Worm (Caenorhabditis elegans) whole organism, midembryonic: Measurements from ENCODE around the gene srxa-5.

ENCODE experiments used
- cog-1 ChIP-seq: sonication (generic microtip); optimal IDR thresholded peaks from 2 replicates; lab custom pipeline; 2016; ENCODE audit warnings: missing genetic modification characterization, missing compliant biosample characterization
- klf-2 ChIP-seq: fragments of 200-800 bp; sonication (Bioruptor generic); conservative IDR thresholded peaks from 2 replicates; pipeline ENCODE4 v1.3.6; 2022; ENCODE audit warnings: missing genetic modification reagents, missing genetic modification characterization, missing compliant biosample characterization
- med-1 ChIP-seq: sonication (generic microtip); optimal IDR thresholded peaks from 2 replicates; lab custom pipeline; 2017; ENCODE audit warnings: missing genetic modification characterization, mild to moderate bottlenecking, missing compliant biosample characterization, antibody characterized with exemption, missing genetic modification reagents; ENCODE audit not compliant: insufficient read depth
- ref-1 ChIP-seq: fragments of 200-800 bp; sonication (Bioruptor generic); conservative IDR thresholded peaks from 2 replicates; pipeline ENCODE4 v1.3.6; 2022; ENCODE audit warnings: missing genetic modification reagents, missing genetic modification characterization, missing compliant biosample characterization
- ztf-23 ChIP-seq: fragments of 200-800 bp; sonication (Bioruptor generic); IDR thresholded peaks from 2 replicates; pipeline ENCODE4 v1.3.6; 2022; ENCODE audit warnings: missing genetic modification reagents, missing genetic modification characterization, missing compliant biosample characterization
- ztf-29 ChIP-seq: fragments of 200-800 bp; sonication (Bioruptor generic); IDR thresholded peaks from 2 replicates; pipeline ENCODE4 v1.3.6; 2022; ENCODE audit warnings: missing genetic modification reagents, missing genetic modification characterization, missing compliant biosample characterization

DNA sequence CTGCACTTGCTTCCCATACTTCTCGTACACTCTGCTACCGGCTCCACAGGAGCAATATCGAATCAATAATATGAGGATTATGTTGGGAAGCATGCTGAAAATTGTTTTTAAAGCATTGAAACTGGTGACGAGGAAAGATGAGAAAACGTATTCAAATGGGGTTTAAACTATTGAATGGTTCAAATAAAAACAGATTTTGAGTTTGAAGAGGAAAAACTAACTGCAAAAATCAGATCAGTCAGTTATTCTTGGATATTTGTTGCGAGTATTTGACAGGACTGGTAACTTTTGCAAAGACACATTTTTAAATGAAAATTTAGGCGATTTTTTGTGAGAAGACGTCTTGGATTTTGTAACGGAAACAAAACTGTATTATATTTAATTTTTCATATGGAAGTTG is 18.1 kb upstream of the srxa-5 start, which contains the start of gene acr-5:
- TF ChIP-seq ztf-23 (no peak), klf-2 (GFP tag; lab: Robert Waterston, UW) (no peak), ztf-29 (GFP tag; lab: Robert Waterston, UW) (no peak), med-1 (no peak), cog-1 (tag; lab: Kevin White, UChicago) (no peak), ref-1 (GFP tag; lab: Robert Waterston, UW) (no peak)
